Worm (Caenorhabditis elegans): ENCODE results near the gene gcy-19.

gcy-19 gene

DNA sequence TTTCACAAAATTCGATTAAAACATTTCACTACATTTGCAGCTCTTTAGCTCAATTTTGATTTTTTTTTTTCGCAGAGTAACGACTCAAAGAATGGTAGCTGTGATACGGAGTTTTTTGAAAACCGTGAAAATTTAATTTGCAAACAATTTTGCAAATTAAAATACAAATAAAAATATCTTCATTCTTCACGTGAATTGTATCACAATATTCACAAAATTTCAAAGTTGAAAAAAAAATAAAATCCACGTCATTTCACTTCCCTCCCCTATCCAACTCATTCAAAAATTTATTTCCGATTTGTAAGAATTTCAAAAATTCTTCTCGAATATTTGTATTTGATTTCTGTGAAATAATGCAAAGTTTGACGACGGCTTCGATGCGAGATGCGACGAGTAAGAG is 19.5 kb upstream of the gcy-19 start, which contains the start of gene wht-4:
wht-4 (plus strand) TSS at position 301 of the 400 bp plus-strand sequence.
- TF ChIP-seq cog-1 (tag; optimal IDR thresholded peaks at IDR 0.05) (no peak), ref-1 (GFP tag; conservative IDR thresholded peaks at IDR 0.05) (no peak), med-1 (GFP tag; optimal IDR thresholded peaks at IDR 0.05; ENCODE audit: insufficient read depth) (no peak), ztf-23 (GFP tag; IDR thresholded peaks at IDR 0.05) (no peak), klf-2 (GFP tag; conservative IDR thresholded peaks at IDR 0.05) (no peak), flt-1 (GFP tag; IDR thresholded peaks at IDR 0.05) (no peak), tab-1 (GFP tag; IDR thresholded peaks at IDR 0.05) (no peak), T22C8.4 (GFP tag; IDR thresholded peaks at IDR 0.05) (no peak), ztf-29 (GFP tag; IDR thresholded peaks at IDR 0.05) (no peak)

DNA sequence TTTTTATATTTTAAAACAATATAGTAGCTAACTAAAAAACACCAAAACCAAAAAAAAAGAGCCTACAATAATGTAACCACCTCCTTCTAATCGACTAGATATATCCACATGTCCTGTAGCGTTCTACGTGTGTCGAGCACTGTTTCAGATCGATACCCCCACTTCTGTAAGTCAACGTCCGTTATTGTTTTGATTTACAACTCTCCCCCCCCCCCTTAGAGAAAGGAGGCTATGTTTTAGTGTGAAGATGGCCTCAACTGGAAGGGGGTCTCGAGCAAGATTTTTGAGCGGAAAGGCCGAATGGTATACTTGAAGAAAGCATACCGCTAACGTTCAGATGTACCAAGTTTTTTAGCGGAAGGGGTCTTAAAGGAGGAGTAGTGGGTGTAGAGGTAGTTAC is 18.5 kb upstream of the gcy-19 start, which contains the start of gene F02E11.4:
F02E11.4 (minus strand) TSS at position 101 of the 400 bp plus-strand sequence.
- no peak for TF ChIP-seq tab-1 (GFP tag; IDR thresholded peaks at IDR 0.05)
- no peak for TF ChIP-seq T22C8.4 (GFP tag; IDR thresholded peaks at IDR 0.05)
- TF ChIP-seq cog-1 (tag; optimal IDR thresholded peaks at IDR 0.05) = no peak
- TF ChIP-seq ref-1 (GFP tag; conservative IDR thresholded peaks at IDR 0.05) = no peak
- no peak for TF ChIP-seq flt-1 (GFP tag; IDR thresholded peaks at IDR 0.05)
- TF ChIP-seq ztf-23 (GFP tag; IDR thresholded peaks at IDR 0.05) = no peak
- TF ChIP-seq klf-2 (GFP tag; conservative IDR thresholded peaks at IDR 0.05) = no peak
- no peak for TF ChIP-seq med-1 (GFP tag; optimal IDR thresholded peaks at IDR 0.05; ENCODE audit: insufficient read depth)
- no peak for TF ChIP-seq ztf-29 (GFP tag; IDR thresholded peaks at IDR 0.05)

DNA sequence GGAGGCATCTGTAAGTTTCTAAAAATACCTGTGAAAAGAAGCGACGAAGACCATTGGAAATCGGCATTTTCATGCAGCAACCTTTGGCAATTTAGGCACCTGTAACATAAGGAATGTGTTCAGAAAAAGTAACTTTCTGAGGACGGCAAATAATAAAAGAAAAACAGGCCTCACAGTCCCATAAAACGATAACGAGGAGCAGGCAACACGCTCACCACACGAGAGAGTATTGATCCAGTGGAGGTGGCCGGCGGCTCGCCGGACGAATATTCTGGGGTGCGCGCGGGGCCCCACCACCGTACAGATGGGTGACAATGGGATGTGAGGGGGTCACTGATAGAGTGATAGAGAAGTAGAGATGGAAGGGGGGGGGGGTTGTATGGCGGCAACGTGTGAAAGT is 15.8 kb upstream of the gcy-19 start, which contains the start of gene F02E11.3:
F02E11.3 (minus strand) TSS at position 101 of the 400 bp plus-strand sequence.
- TF ChIP-seq ref-1 (GFP tag; conservative IDR thresholded peaks at IDR 0.05) (no peak), klf-2 (GFP tag; conservative IDR thresholded peaks at IDR 0.05) (no peak), tab-1 (GFP tag; IDR thresholded peaks at IDR 0.05) (no peak), cog-1 (tag; optimal IDR thresholded peaks at IDR 0.05) (no peak), T22C8.4 (GFP tag; IDR thresholded peaks at IDR 0.05) (no peak), ztf-23 (GFP tag; IDR thresholded peaks at IDR 0.05) (no peak), flt-1 (GFP tag; IDR thresholded peaks at IDR 0.05) (no peak), ztf-29 (GFP tag; IDR thresholded peaks at IDR 0.05) (no peak), med-1 (GFP tag; optimal IDR thresholded peaks at IDR 0.05; ENCODE audit: insufficient read depth) (no peak)

DNA sequence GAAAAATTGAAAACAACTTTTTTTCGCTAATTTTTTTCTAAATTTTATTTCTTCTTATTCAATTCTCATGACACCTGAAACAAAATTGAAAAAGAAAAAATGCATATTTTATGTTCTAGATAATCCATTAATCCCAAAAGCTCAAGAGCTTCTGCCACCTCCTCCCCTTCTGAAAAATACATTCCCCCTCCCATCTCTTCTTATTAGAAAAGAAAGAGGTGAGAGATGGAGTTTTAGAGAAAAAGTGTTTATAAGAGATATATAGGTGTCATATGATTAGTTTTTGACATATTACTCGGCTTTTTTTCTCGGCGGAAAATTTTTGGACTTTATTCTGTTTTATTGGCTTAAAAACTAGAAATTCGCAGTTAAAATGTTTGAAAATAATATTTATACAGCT is 11.4 kb upstream of the gcy-19 start:
- TF ChIP-seq flt-1 (GFP tag; IDR thresholded peaks at IDR 0.05) = no peak
- TF ChIP-seq cog-1 (tag; optimal IDR thresholded peaks at IDR 0.05) = no peak
- no peak for TF ChIP-seq T22C8.4 (GFP tag; IDR thresholded peaks at IDR 0.05)
- no peak for TF ChIP-seq med-1 (GFP tag; optimal IDR thresholded peaks at IDR 0.05; ENCODE audit: insufficient read depth)
- no peak for TF ChIP-seq ztf-23 (GFP tag; IDR thresholded peaks at IDR 0.05)

DNA sequence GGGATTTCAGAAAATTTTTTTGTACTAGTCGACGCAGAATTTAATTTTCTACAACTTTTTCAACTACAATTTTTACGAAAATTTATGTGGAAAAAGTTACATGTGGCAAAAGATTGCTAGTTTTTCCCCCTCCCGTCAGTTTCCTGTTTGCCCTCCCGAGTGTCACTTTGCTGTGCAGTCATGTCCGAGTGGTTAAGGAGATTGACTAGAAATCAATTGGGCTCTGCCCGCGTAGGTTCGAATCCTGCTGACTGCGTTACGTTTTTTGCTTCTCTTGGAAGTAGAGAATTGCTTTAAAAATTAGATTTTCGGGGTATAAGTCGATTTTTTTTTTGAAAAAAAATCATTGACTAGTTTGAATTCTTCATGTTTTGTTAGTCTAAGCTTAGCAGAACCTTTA is 8.7 kb upstream of the gcy-19 start:
- TF ChIP-seq klf-2 (GFP tag; conservative IDR thresholded peaks at IDR 0.05) (0 out of 2 replicates have a peak, but pooled peaks have one; percentile 6), flt-1 (GFP tag; IDR thresholded peaks at IDR 0.05) (peak; percentile 69), ref-1 (GFP tag; conservative IDR thresholded peaks at IDR 0.05) (0 out of 2 replicates have a peak, but pooled peaks have one; percentile 34), ztf-29 (GFP tag; IDR thresholded peaks at IDR 0.05) (no peak), tab-1 (GFP tag; IDR thresholded peaks at IDR 0.05) (peak; percentile 68), med-1 (GFP tag; optimal IDR thresholded peaks at IDR 0.05; ENCODE audit: insufficient read depth) (no peak), cog-1 (tag; optimal IDR thresholded peaks at IDR 0.05) (no peak), ztf-23 (GFP tag; IDR thresholded peaks at IDR 0.05) (no peak), T22C8.4 (GFP tag; IDR thresholded peaks at IDR 0.05) (peak; percentile 41)

DNA sequence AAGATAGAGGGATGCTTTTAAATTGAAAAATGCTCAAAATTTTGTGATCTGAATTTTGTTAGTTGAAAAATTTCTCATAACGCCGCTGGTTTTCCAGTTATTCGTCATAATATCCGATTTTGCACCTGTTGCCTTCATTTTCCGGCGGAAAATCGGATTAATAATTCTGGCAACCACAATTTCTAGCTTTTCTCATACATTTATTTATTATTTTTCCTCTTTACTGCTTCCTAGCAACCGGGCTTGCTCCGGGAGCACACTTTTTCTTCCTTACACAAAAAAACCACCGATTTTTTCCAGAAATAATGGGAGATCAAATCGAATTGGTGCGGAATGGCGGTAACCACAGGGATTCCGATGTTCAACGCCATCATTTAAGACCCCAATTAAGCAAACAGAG is 8.2 kb upstream of the gcy-19 start, which contains the start of gene F02E11.7:
F02E11.7 (plus strand) TSS at position 301 of the 400 bp plus-strand sequence.
- TF ChIP-seq ztf-29 (GFP tag; IDR thresholded peaks at IDR 0.05) (no peak), ztf-23 (GFP tag; IDR thresholded peaks at IDR 0.05) (no peak), tab-1 (GFP tag; IDR thresholded peaks at IDR 0.05) (no peak), med-1 (GFP tag; optimal IDR thresholded peaks at IDR 0.05; ENCODE audit: insufficient read depth) (no peak), flt-1 (GFP tag; IDR thresholded peaks at IDR 0.05) (no peak), klf-2 (GFP tag; conservative IDR thresholded peaks at IDR 0.05) (no peak), T22C8.4 (GFP tag; IDR thresholded peaks at IDR 0.05) (no peak), cog-1 (tag; optimal IDR thresholded peaks at IDR 0.05) (no peak), ref-1 (GFP tag; conservative IDR thresholded peaks at IDR 0.05) (no peak)

DNA sequence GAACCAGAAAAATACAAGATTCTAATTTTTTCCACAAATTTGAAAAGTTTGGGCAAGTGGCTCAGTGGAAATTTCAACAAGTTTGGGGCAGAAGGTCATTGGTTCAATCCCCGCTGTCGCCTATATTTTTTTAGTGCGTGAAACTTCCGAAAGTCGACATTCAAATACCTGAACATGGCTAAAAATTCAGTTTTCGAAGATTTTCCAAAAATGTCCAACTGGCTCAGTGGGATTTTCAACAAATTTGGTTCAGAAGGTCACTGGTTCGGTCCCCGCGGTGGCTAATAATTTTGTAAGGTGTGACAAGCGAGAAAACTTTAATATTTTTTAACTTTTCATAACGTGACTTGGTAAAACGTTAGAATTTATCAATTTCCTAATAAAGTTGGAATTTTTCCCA is 5.5 kb upstream of the gcy-19 start:
- TF ChIP-seq med-1 (GFP tag; optimal IDR thresholded peaks at IDR 0.05; ENCODE audit: insufficient read depth) (no peak), ref-1 (GFP tag; conservative IDR thresholded peaks at IDR 0.05) (no peak), flt-1 (GFP tag; IDR thresholded peaks at IDR 0.05) (no peak), cog-1 (tag; optimal IDR thresholded peaks at IDR 0.05) (no peak), T22C8.4 (GFP tag; IDR thresholded peaks at IDR 0.05) (no peak), ztf-29 (GFP tag; IDR thresholded peaks at IDR 0.05) (no peak), tab-1 (GFP tag; IDR thresholded peaks at IDR 0.05) (no peak), klf-2 (GFP tag; conservative IDR thresholded peaks at IDR 0.05) (no peak), ztf-23 (GFP tag; IDR thresholded peaks at IDR 0.05) (no peak)

DNA sequence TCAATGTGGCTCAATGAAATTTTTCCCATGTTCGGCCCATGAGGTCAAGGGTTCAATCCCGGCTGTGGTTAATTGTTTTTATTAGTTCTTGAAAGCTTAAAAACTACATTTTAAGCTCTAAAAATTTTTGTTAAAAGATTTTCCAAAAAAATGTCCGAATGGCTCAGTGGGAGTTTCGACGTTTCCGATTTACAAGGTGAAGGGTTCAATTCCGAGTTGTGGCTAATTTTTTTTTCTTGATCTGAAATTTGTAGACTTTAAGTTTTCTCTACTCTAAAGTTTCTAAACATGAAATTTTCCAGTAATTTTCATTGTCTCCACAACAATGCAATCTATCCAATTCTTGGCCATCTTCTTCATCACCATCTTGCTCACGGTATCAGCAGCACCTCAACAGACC is 3.4 kb upstream of the gcy-19 start, which contains the start of gene F02E11.2:
F02E11.2 (plus strand) TSS at position 301 of the 400 bp plus-strand sequence.
- no peak for TF ChIP-seq cog-1 (tag; optimal IDR thresholded peaks at IDR 0.05)

DNA sequence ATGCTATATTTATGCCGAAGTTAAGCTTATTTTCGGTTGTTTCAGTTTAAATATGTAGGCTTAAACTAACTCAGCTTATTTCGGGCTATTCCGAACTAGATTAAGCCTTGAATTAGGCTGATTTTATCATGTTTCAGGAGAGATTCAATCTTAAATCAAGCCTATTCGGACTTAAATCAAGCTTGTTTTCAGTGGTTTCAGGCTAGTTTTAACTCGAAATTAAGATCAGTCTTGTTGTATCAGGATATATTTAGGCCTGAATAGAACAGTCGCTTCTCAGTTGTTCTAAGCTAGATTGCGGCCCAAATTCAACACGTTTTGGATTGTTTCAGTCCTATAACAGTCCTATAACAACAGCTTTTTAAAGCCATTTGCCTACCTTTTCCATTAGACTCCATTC is 7.4 kb downstream of the gcy-19 start:
- no peak for TF ChIP-seq ztf-23 (GFP tag; IDR thresholded peaks at IDR 0.05)
- TF ChIP-seq T22C8.4 (GFP tag; IDR thresholded peaks at IDR 0.05) = no peak
- no peak for TF ChIP-seq tab-1 (GFP tag; IDR thresholded peaks at IDR 0.05)
- no peak for TF ChIP-seq klf-2 (GFP tag; conservative IDR thresholded peaks at IDR 0.05)
- TF ChIP-seq ref-1 (GFP tag; conservative IDR thresholded peaks at IDR 0.05) = no peak
- no peak for TF ChIP-seq cog-1 (tag; optimal IDR thresholded peaks at IDR 0.05)
- no peak for TF ChIP-seq med-1 (GFP tag; optimal IDR thresholded peaks at IDR 0.05; ENCODE audit: insufficient read depth)
- TF ChIP-seq ztf-29 (GFP tag; IDR thresholded peaks at IDR 0.05) = no peak
- TF ChIP-seq flt-1 (GFP tag; IDR thresholded peaks at IDR 0.05) = no peak

DNA sequence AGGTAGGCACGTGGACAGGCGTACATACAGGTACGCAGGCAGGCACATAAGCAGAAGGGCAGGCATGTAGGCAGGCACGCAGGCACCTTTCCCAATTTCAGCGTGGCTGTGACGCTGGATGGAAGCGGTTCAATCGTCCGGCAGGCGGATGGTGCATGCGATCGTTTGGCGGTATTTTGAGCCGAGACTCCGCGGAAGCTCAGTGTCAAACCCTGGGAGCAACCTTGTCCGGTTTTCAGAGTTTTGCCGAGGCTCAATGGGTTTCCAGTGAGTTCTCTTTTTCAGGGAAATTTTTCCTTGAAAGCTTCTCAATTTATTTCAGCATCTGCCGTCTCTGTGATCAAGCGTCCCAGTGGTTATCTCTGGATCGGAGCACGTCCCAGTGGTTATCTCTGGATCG is 9.0 kb downstream of the gcy-19 start:
- TF ChIP-seq ref-1 (GFP tag; conservative IDR thresholded peaks at IDR 0.05) = no peak
- no peak for TF ChIP-seq cog-1 (tag; optimal IDR thresholded peaks at IDR 0.05)
- no peak for TF ChIP-seq med-1 (GFP tag; optimal IDR thresholded peaks at IDR 0.05; ENCODE audit: insufficient read depth)
- no peak for TF ChIP-seq klf-2 (GFP tag; conservative IDR thresholded peaks at IDR 0.05)
- no peak for TF ChIP-seq ztf-23 (GFP tag; IDR thresholded peaks at IDR 0.05)
- TF ChIP-seq flt-1 (GFP tag; IDR thresholded peaks at IDR 0.05) = no peak
- TF ChIP-seq ztf-29 (GFP tag; IDR thresholded peaks at IDR 0.05) = no peak
- TF ChIP-seq T22C8.4 (GFP tag; IDR thresholded peaks at IDR 0.05) = no peak
- no peak for TF ChIP-seq tab-1 (GFP tag; IDR thresholded peaks at IDR 0.05)

Measured in whole organism, midembryonic.